Fruit fly (Drosophila melanogaster): Measurements from ENCODE around the gene Fhos.

DNA sequence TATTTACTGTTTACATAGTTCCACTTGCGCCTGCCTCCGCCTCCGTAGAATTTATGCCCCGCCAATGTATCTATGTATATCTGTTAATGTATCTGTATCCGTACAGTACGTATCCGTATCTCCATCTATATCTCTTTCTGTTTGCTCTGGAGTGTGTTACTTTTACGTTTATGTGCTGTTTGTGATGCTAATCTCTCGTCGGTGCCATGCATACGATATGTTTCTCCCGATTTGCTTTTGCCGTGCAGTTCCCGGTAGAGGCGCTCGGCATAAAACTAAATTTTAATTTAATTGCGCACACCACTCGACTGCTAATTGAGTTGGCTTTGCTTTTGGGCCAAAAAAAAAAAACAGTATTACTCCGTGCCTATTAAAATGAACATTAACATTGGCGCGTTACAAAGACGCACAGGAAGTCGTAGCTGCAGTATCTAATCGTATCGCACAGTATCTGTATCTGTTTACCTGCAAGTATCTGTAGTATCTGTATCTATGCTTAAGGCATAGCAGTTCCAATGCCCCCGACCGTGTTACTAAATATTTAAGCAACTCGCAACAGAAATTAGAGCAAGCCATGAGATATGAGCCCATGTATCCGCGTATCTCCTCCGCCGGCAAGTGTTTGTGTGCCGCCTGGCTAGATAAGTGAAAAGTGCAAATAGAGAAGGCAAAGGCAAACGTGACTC lies 76.7 kb downstream of the Fhos start:
- TF ChIP-seq Abd-B (GFP tag; optimal IDR thresholded peaks at IDR 0.05) (no peak), h (GFP tag; optimal IDR thresholded peaks at IDR 0.05) (no peak), tai (GFP tag; optimal IDR thresholded peaks at IDR 0.05) (no peak), Hr78 (GFP tag; optimal IDR thresholded peaks at IDR 0.05) (no peak), psq (GFP tag; optimal IDR thresholded peaks at IDR 0.05) (no peak), Myc (optimal IDR thresholded peaks at IDR 0.05) (no peak), OdsH (GFP tag; optimal IDR thresholded peaks at IDR 0.05) (no peak)

All from whole organism, wandering third instar larva.